Worm (Caenorhabditis elegans) whole organism, late embryonic: ENCODE data around the gene T13C2.2.

Source experiments
- F13H6.1 ChIP-seq: sonication (generic microtip); optimal IDR thresholded peaks from 2 replicates; lab custom pipeline; 2016; ENCODE audit warnings: missing genetic modification characterization, missing compliant biosample characterization
- K09A11.1 ChIP-seq: sonication (generic microtip); optimal IDR thresholded peaks from 2 replicates; lab custom pipeline; 2017; ENCODE audit warnings: antibody characterized with exemption, mild to moderate bottlenecking, missing genetic modification characterization, missing compliant biosample characterization; ENCODE audit not compliant: insufficient read depth
- T23F11.4 ChIP-seq: fragments of 200-800 bp; sonication (Bioruptor generic); optimal IDR thresholded peaks from 2 replicates; lab custom pipeline; 2018; ENCODE audit warnings: mild to moderate bottlenecking, missing genetic modification characterization, missing compliant biosample characterization
- ama-1 ChIP-seq: fragments of 150-350 bp; optimal IDR thresholded peaks from 2 replicates; lab custom pipeline; 2014
- ceh-18 ChIP-seq: sonication (generic microtip); optimal IDR thresholded peaks from 2 replicates; lab custom pipeline; 2016; ENCODE audit warnings: missing genetic modification characterization, missing compliant biosample characterization
- ceh-19 ChIP-seq: fragments of 200-800 bp; sonication (Bioruptor generic); optimal IDR thresholded peaks from 2 replicates; lab custom pipeline; 2018; ENCODE audit warnings: mild to moderate bottlenecking, missing genetic modification characterization, missing compliant biosample characterization
- ceh-22 ChIP-seq: sonication (generic microtip); optimal IDR thresholded peaks from 2 replicates; lab custom pipeline; 2017; ENCODE audit warnings: missing biosample characterization, missing genetic modification characterization
- ceh-30 ChIP-seq: fragments of 150-350 bp; optimal IDR thresholded peaks from 2 replicates; lab custom pipeline; 2014; ENCODE audit warnings: missing biosample characterization, missing genetic modification characterization
- ceh-45 ChIP-seq: fragments of 200-800 bp; sonication (Bioruptor generic); IDR thresholded peaks from 2 replicates; pipeline ENCODE4 v1.3.6; 2022; ENCODE audit warnings: missing genetic modification reagents, missing genetic modification characterization, missing compliant biosample characterization
- ceh-9 ChIP-seq: sonication (generic microtip); optimal IDR thresholded peaks from 2 replicates; lab custom pipeline; 2016; ENCODE audit warnings: mild to moderate bottlenecking, missing genetic modification characterization, inconsistent platforms, missing compliant biosample characterization
- che-1 ChIP-seq: sonication (generic microtip); optimal IDR thresholded peaks from 2 replicates; lab custom pipeline; 2016; ENCODE audit warnings: mild to moderate bottlenecking, missing genetic modification characterization, missing compliant biosample characterization
- dmd-4 ChIP-seq: sonication (generic microtip); optimal IDR thresholded peaks from 2 replicates; lab custom pipeline; 2016; ENCODE audit warnings: borderline replicate concordance, missing genetic modification characterization, missing compliant biosample characterization
- elt-2 ChIP-seq: sonication (generic microtip); optimal IDR thresholded peaks from 2 replicates; lab custom pipeline; 2016; ENCODE audit warnings: missing genetic modification reagents, missing genetic modification characterization, missing compliant biosample characterization
- eyg-1 ChIP-seq: sonication (generic microtip); optimal IDR thresholded peaks from 2 replicates; lab custom pipeline; 2016; ENCODE audit warnings: missing genotype, missing genetic modification characterization, missing compliant biosample characterization
- fkh-10 ChIP-seq: fragments of 150-350 bp; optimal IDR thresholded peaks from 2 replicates; lab custom pipeline; 2014; ENCODE audit warnings: missing biosample characterization, missing genetic modification reagents, missing genetic modification characterization
- hlh-15 ChIP-seq: sonication (generic microtip); optimal IDR thresholded peaks from 2 replicates; lab custom pipeline; 2016; ENCODE audit warnings: missing genetic modification characterization, missing compliant biosample characterization
- hlh-30 ChIP-seq: sonication (generic microtip); optimal IDR thresholded peaks from 2 replicates; lab custom pipeline; 2017; ENCODE audit warnings: antibody characterized with exemption, missing genetic modification characterization, missing compliant biosample characterization; ENCODE audit not compliant: insufficient read depth
- hlh-6 ChIP-seq: sonication (generic microtip); optimal IDR thresholded peaks from 2 replicates; lab custom pipeline; 2016; ENCODE audit warnings: missing genotype, missing genetic modification characterization, missing compliant biosample characterization
- hlh-8 ChIP-seq: sonication (generic microtip); optimal IDR thresholded peaks from 2 replicates; lab custom pipeline; 2016; ENCODE audit warnings: missing genotype, missing genetic modification characterization, missing compliant biosample characterization
- lim-6 ChIP-seq: sonication (generic microtip); optimal IDR thresholded peaks from 2 replicates; lab custom pipeline; 2016; ENCODE audit warnings: missing genetic modification characterization, missing compliant biosample characterization
- lin-11 ChIP-seq: fragments of 200-800 bp; sonication (Bioruptor generic); optimal IDR thresholded peaks from 2 replicates; lab custom pipeline; 2018; ENCODE audit warnings: mild to moderate bottlenecking, missing genetic modification characterization, missing compliant biosample characterization
- nhr-232 ChIP-seq: sonication (generic microtip); optimal IDR thresholded peaks from 2 replicates; lab custom pipeline; 2016; ENCODE audit warnings: missing genetic modification characterization, missing compliant biosample characterization
- npax-4 ChIP-seq: sonication (generic microtip); optimal IDR thresholded peaks from 2 replicates; lab custom pipeline; 2016; ENCODE audit warnings: missing genetic modification characterization, missing compliant biosample characterization
- pag-3 ChIP-seq: sonication (generic microtip); optimal IDR thresholded peaks from 2 replicates; lab custom pipeline; 2016; ENCODE audit warnings: missing compliant biosample characterization, missing genetic modification characterization, borderline replicate concordance
- pat-9 ChIP-seq: fragments of 200-800 bp; sonication (Bioruptor generic); optimal IDR thresholded peaks from 2 replicates; lab custom pipeline; 2018; ENCODE audit warnings: mild to moderate bottlenecking, missing genetic modification characterization, moderate library complexity, missing compliant biosample characterization
- pqm-1 ChIP-seq: sonication (generic microtip); optimal IDR thresholded peaks from 2 replicates; lab custom pipeline; 2016; ENCODE audit warnings: missing genetic modification characterization, missing compliant biosample characterization
- ref-2 ChIP-seq: sonication (generic microtip); optimal IDR thresholded peaks from 2 replicates; lab custom pipeline; 2016; ENCODE audit warnings: missing genetic modification characterization, missing compliant biosample characterization
- sox-2 ChIP-seq: fragments of 200-800 bp; sonication (Bioruptor generic); IDR thresholded peaks from 2 replicates; pipeline ENCODE4 v1.3.6; 2022; ENCODE audit warnings: missing genetic modification reagents, missing genetic modification characterization, missing compliant biosample characterization
- sox-4 ChIP-seq: sonication (generic microtip); optimal IDR thresholded peaks from 2 replicates; lab custom pipeline; 2017; ENCODE audit warnings: mild to moderate bottlenecking, missing genetic modification characterization, inconsistent platforms, missing compliant biosample characterization
- syd-9 ChIP-seq: sonication (generic microtip); optimal IDR thresholded peaks from 2 replicates; lab custom pipeline; 2016; ENCODE audit warnings: mild to moderate bottlenecking, missing genetic modification characterization, moderate library complexity, missing compliant biosample characterization
- tbx-2 ChIP-seq: sonication (generic microtip); optimal IDR thresholded peaks from 2 replicates; lab custom pipeline; 2016; ENCODE audit warnings: missing genetic modification characterization, missing compliant biosample characterization
- tbx-7 ChIP-seq: sonication (generic microtip); optimal IDR thresholded peaks from 2 replicates; lab custom pipeline; 2016; ENCODE audit warnings: missing genotype, missing genetic modification characterization, missing compliant biosample characterization
- ttx-3 ChIP-seq: sonication (generic microtip); optimal IDR thresholded peaks from 2 replicates; lab custom pipeline; 2016; ENCODE audit warnings: missing genetic modification reagents, missing genetic modification characterization, missing compliant biosample characterization
- unc-42 ChIP-seq: sonication (generic microtip); optimal IDR thresholded peaks from 2 replicates; lab custom pipeline; 2016; ENCODE audit warnings: missing genotype, missing genetic modification characterization, missing compliant biosample characterization
- unc-55 ChIP-seq: sonication (generic microtip); optimal IDR thresholded peaks from 2 replicates; lab custom pipeline; 2017; ENCODE audit warnings: missing biosample characterization, missing genetic modification reagents, missing genetic modification characterization
- unc-86 ChIP-seq: sonication (generic microtip); optimal IDR thresholded peaks from 2 replicates; lab custom pipeline; 2016; ENCODE audit warnings: missing genetic modification characterization, missing compliant biosample characterization

T13C2.2 gene

ce11 chrII:6816324-6816723 is 24.3 kb downstream of the T13C2.2 start:
- no peak for TF ChIP-seq ceh-19 (GFP tag; lab: Kevin White, UChicago)
- no peak for TF ChIP-seq dmd-4 (tag; lab: Kevin White, UChicago)
- TF ChIP-seq unc-55 (GFP tag; lab: Kevin White, UChicago): no peak
- no peak for TF ChIP-seq ceh-18 (tag; lab: Kevin White, UChicago)
- TF ChIP-seq sox-4 (tag; lab: Kevin White, UChicago): no peak
- TF ChIP-seq tbx-2: no peak
- TF ChIP-seq F13H6.1 (tag; lab: Kevin White, UChicago): no peak
- TF ChIP-seq ceh-9 (tag; lab: Kevin White, UChicago): no peak
- TF ChIP-seq ref-2 (tag; lab: Kevin White, UChicago): no peak
- no peak for TF ChIP-seq ceh-45 (GFP tag; lab: Robert Waterston, UW)
- no peak for TF ChIP-seq unc-86
- TF ChIP-seq pat-9 (tag; lab: Kevin White, UChicago): no peak
- TF ChIP-seq eyg-1: no peak
- TF ChIP-seq, all 69 proteins: peak for 0

ce11 chrII:6820278-6820971 is 28.4 kb downstream of the T13C2.2 start:
- TF ChIP-seq ttx-3 (tag; lab: Kevin White, UChicago) (no peak), che-1 (tag; lab: Kevin White, UChicago) (no peak), T23F11.4 (no peak), syd-9 (tag; lab: Kevin White, UChicago) (no peak), ceh-30 (no peak), hlh-6 (tag; lab: Kevin White, UChicago) (no peak), eyg-1 (no peak), nhr-232 (tag; lab: Kevin White, UChicago) (no peak), ama-1 (lab: Kevin White, UChicago) (no peak), sox-2 (GFP tag; lab: Robert Waterston, UW) (no peak), lim-6 (no peak), unc-42 (no peak), lin-11 (no peak), pag-3 (no peak), ceh-18 (tag; lab: Kevin White, UChicago) (no peak), hlh-30 (no peak), npax-4 (tag; lab: Kevin White, UChicago) (no peak), ceh-22 (tag; lab: Kevin White, UChicago) (no peak), tbx-2 (no peak)

ce11 chrII:6821118-6821517 is 29.1 kb downstream of the T13C2.2 start:
- no peak for TF ChIP-seq ceh-9 (tag; lab: Kevin White, UChicago)
- peak; percentile 29 for TF ChIP-seq unc-55 (GFP tag; lab: Kevin White, UChicago)
- no peak for TF ChIP-seq tbx-7 (tag; lab: Kevin White, UChicago)
- no peak for TF ChIP-seq nhr-232 (tag; lab: Kevin White, UChicago)
- no peak for TF ChIP-seq K09A11.1 (tag; lab: Kevin White, UChicago)
- no peak for TF ChIP-seq hlh-8

- TF ChIP-seq nhr-232 (tag; lab: Kevin White, UChicago): no peak
- no peak for TF ChIP-seq pqm-1 (tag; lab: Kevin White, UChicago)
- TF ChIP-seq ceh-18 (tag; lab: Kevin White, UChicago): no peak
- TF ChIP-seq hlh-15 (tag; lab: Kevin White, UChicago): no peak
- TF ChIP-seq ceh-22 (tag; lab: Kevin White, UChicago): no peak
- no peak for TF ChIP-seq fkh-10
- TF ChIP-seq tbx-7 (tag; lab: Kevin White, UChicago): no peak
- TF ChIP-seq unc-42: peak; percentile 54
- peak; percentile 86 for TF ChIP-seq elt-2 (tag; lab: Kevin White, UChicago)
- no peak for TF ChIP-seq hlh-30
- TF ChIP-seq, all 69 proteins: peak for 2
Measured at ce11 chrII:6821832-6822231, 29.8 kb downstream of the T13C2.2 start.
